Fruit fly (Drosophila melanogaster) whole organism, wandering third instar larva: Measurements from ENCODE around the gene sphe.

Experiments
- Abd-B ChIP-seq: fragments of >200 bp; optimal IDR thresholded peaks from 2 replicates; lab custom pipeline; 2017; ENCODE audit warnings: missing biosample characterization, missing genetic modification characterization
- CG9705 ChIP-seq: fragments of 200-800 bp; sonication (Bioruptor generic); optimal IDR thresholded peaks from 2 replicates; lab custom pipeline; 2018; ENCODE audit warnings: missing biosample characterization, mild to moderate bottlenecking, missing genetic modification characterization
- CrebA ChIP-seq: fragments of 200-800 bp; sonication (Bioruptor generic); optimal IDR thresholded peaks from 2 replicates; lab custom pipeline; 2016; ENCODE audit warnings: missing biosample characterization, mild to moderate bottlenecking, missing genetic modification characterization, borderline replicate concordance
- Dfd ChIP-seq: fragments of >200 bp; optimal IDR thresholded peaks from 2 replicates; lab custom pipeline; 2017; ENCODE audit warnings: missing biosample characterization, missing genetic modification characterization
- Dif ChIP-seq: fragments of 200-275, 200-300 bp; sonication (Bioruptor generic); optimal IDR thresholded peaks from 2 replicates; lab custom pipeline; 2018; ENCODE audit warnings: missing biosample characterization, missing genetic modification characterization; ENCODE audit not compliant: partially characterized antibody
- GATAd ChIP-seq: sonication (Bioruptor generic); optimal IDR thresholded peaks from 2 replicates; lab custom pipeline; 2016; ENCODE audit warnings: missing biosample characterization, missing genetic modification characterization
- HLH106 ChIP-seq: fragments of 200-800 bp; optimal IDR thresholded peaks from 3 replicates; lab custom pipeline; 2019; ENCODE audit warnings: missing biosample characterization, mild to moderate bottlenecking, missing genetic modification characterization, moderate library complexity
- Hnf4 ChIP-seq: fragments of 200-800 bp; sonication (Bioruptor generic); optimal IDR thresholded peaks from 2 replicates; lab custom pipeline; 2016; ENCODE audit warnings: missing biosample characterization, mild to moderate bottlenecking, missing genetic modification characterization
- Hr78 ChIP-seq: fragments of >200 bp; optimal IDR thresholded peaks from 2 replicates; lab custom pipeline; 2017; ENCODE audit warnings: missing biosample characterization, missing genetic modification characterization
- Hr83 ChIP-seq: fragments of 200-300 bp; sonication (Bioruptor generic); optimal IDR thresholded peaks from 2 replicates; lab custom pipeline; 2016; ENCODE audit warnings: missing biosample characterization, mild to moderate bottlenecking, missing genetic modification characterization, moderate library complexity; ENCODE audit not compliant: poor library complexity, severe bottlenecking
- Jra ChIP-seq: sonication (Bioruptor generic); optimal IDR thresholded peaks from 2 replicates; lab custom pipeline; 2016; ENCODE audit warnings: missing biosample characterization, missing genetic modification characterization
- Mio ChIP-seq: sonication (Bioruptor generic); optimal IDR thresholded peaks from 2 replicates; lab custom pipeline; 2016; ENCODE audit warnings: missing biosample characterization, missing genetic modification characterization
- Myc ChIP-seq: fragments of >200 bp; optimal IDR thresholded peaks from 2 replicates; lab custom pipeline; 2017
- N ChIP-seq: fragments of >200 bp; optimal IDR thresholded peaks from 2 replicates; lab custom pipeline; 2018; ENCODE audit warnings: missing biosample characterization, missing external identifiers, missing genetic modification characterization
- OdsH ChIP-seq: fragments of 200-800 bp; sonication (Bioruptor generic); optimal IDR thresholded peaks from 2 replicates; lab custom pipeline; 2016; ENCODE audit warnings: missing biosample characterization, mild to moderate bottlenecking, missing genetic modification characterization
- Rel ChIP-seq, 2 experiments: fragments of 200-800 bp; sonication (Bioruptor generic) in 1 of 2; optimal IDR thresholded peaks; 2 replicates in 1 of 2; 3 replicates in 1 of 2; lab custom pipeline; 2016 to 2019; ENCODE audit warnings: mild to moderate bottlenecking in 2 of 2, missing biosample characterization in 2 of 2, missing genetic modification characterization in 2 of 2, moderate library complexity in 1 of 2
- Sp1 ChIP-seq: fragments of 200-800 bp; sonication (Bioruptor generic); optimal IDR thresholded peaks from 3 replicates; lab custom pipeline; 2019; ENCODE audit warnings: missing biosample characterization, mild to moderate bottlenecking, missing genetic modification characterization, moderate library complexity
- Vsx2 ChIP-seq: fragments of 200-300, 225-300 bp; sonication (Bioruptor generic); optimal IDR thresholded peaks from 2 replicates; lab custom pipeline; 2018; ENCODE audit warnings: missing biosample characterization, missing genetic modification characterization; ENCODE audit not compliant: partially characterized antibody
- br ChIP-seq: fragments of 200-800 bp; sonication (Bioruptor generic); optimal IDR thresholded peaks from 2 replicates; lab custom pipeline; 2016; ENCODE audit warnings: missing biosample characterization, missing genetic modification characterization
- brk ChIP-seq: fragments of 200-800 bp; sonication (Bioruptor generic); optimal IDR thresholded peaks from 2 replicates; lab custom pipeline; 2016; ENCODE audit warnings: missing biosample characterization, mild to moderate bottlenecking, missing genetic modification characterization
- dl ChIP-seq, 2 experiments: fragments of 175-275, 200-275 bp in 1 of 2; fragments of 200-275 bp in 1 of 2; sonication (Bioruptor generic); optimal IDR thresholded peaks; lab custom pipeline; 2018; ENCODE audit warnings: mild to moderate bottlenecking in 2 of 2, missing biosample characterization in 2 of 2, missing genetic modification characterization in 2 of 2, moderate library complexity in 2 of 2; ENCODE audit not compliant: partially characterized antibody in 2 of 2, insufficient read depth in 1 of 2
- dmrt93B ChIP-seq: fragments of 200-800 bp; sonication (Bioruptor generic); optimal IDR thresholded peaks from 2 replicates; lab custom pipeline; 2018; ENCODE audit warnings: missing biosample characterization, mild to moderate bottlenecking, missing genetic modification characterization
- dsf ChIP-seq: sonication (Bioruptor generic); optimal IDR thresholded peaks from 2 replicates; lab custom pipeline; 2016; ENCODE audit warnings: missing biosample characterization, missing genetic modification characterization, borderline replicate concordance
- ey ChIP-seq: fragments of 200-800 bp; sonication (Bioruptor generic); optimal IDR thresholded peaks from 2 replicates; lab custom pipeline; 2016; ENCODE audit warnings: missing biosample characterization, missing genetic modification characterization
- foxo ChIP-seq, 2 experiments: fragments of 200-800 bp; sonication (Bioruptor generic); optimal IDR thresholded peaks; 2 replicates in 1 of 2; 3 replicates in 1 of 2; lab custom pipeline; 2016 to 2017; ENCODE audit warnings: missing biosample characterization in 2 of 2, missing genetic modification characterization in 2 of 2
- fru ChIP-seq: fragments of 200-800 bp; sonication (Bioruptor generic); optimal IDR thresholded peaks from 3 replicates; lab custom pipeline; 2016; ENCODE audit warnings: missing biosample characterization, mild to moderate bottlenecking, missing genetic modification characterization
- h ChIP-seq: fragments of 200-800 bp; sonication (Bioruptor generic); optimal IDR thresholded peaks from 3 replicates; lab custom pipeline; 2016; ENCODE audit warnings: missing biosample characterization, mild to moderate bottlenecking, missing genetic modification characterization
- lola ChIP-seq: fragments of >200 bp; optimal IDR thresholded peaks from 2 replicates; lab custom pipeline; 2017; ENCODE audit warnings: missing biosample characterization, missing genetic modification characterization
- pan ChIP-seq: fragments of >200 bp; optimal IDR thresholded peaks from 2 replicates; lab custom pipeline; 2017
- psq ChIP-seq: fragments of 200-800 bp; sonication (Bioruptor generic); optimal IDR thresholded peaks from 3 replicates; lab custom pipeline; 2017; ENCODE audit warnings: missing biosample characterization, mild to moderate bottlenecking, missing genetic modification characterization, moderate library complexity
- rgr ChIP-seq: fragments of 200-800 bp; sonication (Bioruptor generic); optimal IDR thresholded peaks from 3 replicates; lab custom pipeline; 2016; ENCODE audit warnings: missing biosample characterization, mild to moderate bottlenecking, missing genetic modification characterization
- sage ChIP-seq: fragments of 200-800 bp; sonication (Bioruptor generic); optimal IDR thresholded peaks from 2 replicates; lab custom pipeline; 2016; ENCODE audit warnings: missing biosample characterization, mild to moderate bottlenecking, missing genetic modification characterization
- sv ChIP-seq: fragments of 200-800 bp; sonication (Bioruptor generic); optimal IDR thresholded peaks from 3 replicates; lab custom pipeline; 2016; ENCODE audit warnings: missing biosample characterization, missing genetic modification characterization
- tai ChIP-seq: sonication (Bioruptor generic); optimal IDR thresholded peaks from 2 replicates; lab custom pipeline; 2016; ENCODE audit warnings: missing biosample characterization, missing genetic modification characterization
- usp ChIP-seq: fragments of >200 bp; optimal IDR thresholded peaks from 2 replicates; lab custom pipeline; 2017; ENCODE audit warnings: missing biosample characterization, missing genetic modification characterization
- woc ChIP-seq: sonication (Bioruptor generic); optimal IDR thresholded peaks from 2 replicates; lab custom pipeline; 2016; ENCODE audit warnings: missing biosample characterization, mild to moderate bottlenecking, missing genetic modification characterization

Gene sphe

DNA sequence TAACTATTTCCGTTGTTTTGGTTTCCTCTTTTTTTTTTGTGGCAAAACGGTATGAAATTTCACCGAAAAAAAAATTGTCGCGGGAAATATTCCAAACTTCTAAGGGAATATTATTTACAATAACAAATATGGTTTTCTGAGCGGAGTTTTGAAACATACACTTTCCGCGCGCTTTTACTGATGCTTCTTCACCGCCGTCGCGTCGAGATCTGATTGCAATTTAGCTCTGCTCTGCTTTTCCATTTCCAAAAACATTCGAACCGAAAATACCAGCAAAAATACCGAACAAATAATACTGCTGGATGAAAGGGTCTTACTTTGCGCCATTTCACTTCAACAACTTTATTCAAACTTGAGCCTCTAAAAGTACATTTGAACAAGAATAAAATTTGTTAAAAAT, 6.8 kb downstream of the sphe start, which contains the start of gene Septin4:
Gene Septin4, minus strand, starts transcription at position 215 of the 400 bp plus-strand sequence.
- TF ChIP-seq h (GFP tag; lab: Kevin White, UChicago), result no peak
- no peak for TF ChIP-seq Hr78 (GFP tag; lab: Kevin White, UChicago)
- TF ChIP-seq OdsH (GFP tag; lab: Kevin White, UChicago), result no peak

DNA sequence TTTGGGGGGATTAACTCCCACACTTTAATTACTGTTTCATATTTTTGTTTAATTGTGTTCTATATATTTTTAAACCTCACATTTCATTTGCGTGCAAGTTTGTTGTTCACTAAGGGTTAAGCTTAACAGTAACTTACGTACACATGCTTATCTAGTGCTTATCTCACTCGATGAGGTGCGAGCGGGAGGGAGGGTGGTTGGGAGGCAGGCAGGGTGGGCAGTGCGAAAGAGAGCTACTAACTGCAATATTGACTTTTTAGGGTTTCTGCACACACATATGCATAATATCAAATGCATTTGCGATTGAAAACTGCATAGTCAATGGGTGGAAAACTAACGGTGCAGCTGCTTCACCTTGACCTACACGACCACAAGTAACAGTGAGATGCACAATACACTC, 7.3 kb downstream of the sphe start:
- TF ChIP-seq fru (GFP tag; lab: Kevin White, UChicago) (peak; percentile 23), HLH106 (tag; lab: Kevin White, UChicago) (no peak)

DNA sequence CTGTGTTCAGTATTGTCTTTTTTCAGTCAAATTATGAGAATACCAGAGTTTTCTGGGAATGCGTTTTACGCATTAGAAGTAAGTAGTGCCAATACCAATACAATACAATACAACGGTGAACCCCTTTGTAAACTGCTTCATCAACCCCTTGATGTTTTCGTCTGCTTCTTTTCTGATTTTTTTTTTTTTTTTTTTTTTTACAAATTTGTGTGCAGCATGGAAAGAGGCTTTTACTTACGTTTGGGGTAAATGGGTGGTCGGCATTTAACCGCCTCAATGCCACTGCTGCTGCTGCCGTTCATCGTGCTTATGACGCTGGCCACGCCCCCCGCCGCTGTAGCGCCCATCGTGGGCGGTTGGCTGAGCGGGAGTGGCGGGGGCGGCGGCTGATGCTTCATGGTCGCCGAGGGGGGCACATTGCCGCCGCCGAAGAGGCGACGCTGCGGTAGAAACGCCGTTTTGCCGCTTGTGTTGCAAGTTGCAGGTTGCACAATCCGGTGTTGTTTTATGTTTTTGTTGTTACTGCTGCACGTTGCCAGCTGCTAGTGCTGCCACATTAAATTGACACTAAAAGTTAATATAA, 7.9 kb downstream of the sphe start:
- TF ChIP-seq Dfd (GFP tag; lab: Kevin White, UChicago) (no peak), dl (GFP tag; optimal IDR thresholded peaks at IDR 0.05; lab: Kevin White, UChicago; ENCODE audit: insufficient read depth in 1 of 2, partially characterized antibody in 2 of 2) (no peak), woc (GFP tag; lab: Kevin White, UChicago) (no peak), GATAd (no peak), Rel (GFP tag; optimal IDR thresholded peaks at IDR 0.05; lab: Kevin White, UChicago) (no peak), Rel (tag; optimal IDR thresholded peaks at IDR 0.05; lab: Kevin White, UChicago) (no peak), OdsH (GFP tag; lab: Kevin White, UChicago) (no peak), CG9705 (GFP tag; lab: Kevin White, UChicago) (no peak), psq (GFP tag; lab: Kevin White, UChicago) (no peak), N (GFP tag; lab: Kevin White, UChicago) (no peak), Jra (GFP tag; lab: Kevin White, UChicago) (no peak), sage (no peak), Dif (no peak), fru (GFP tag; lab: Kevin White, UChicago) (no peak), Hnf4 (no peak), Abd-B (GFP tag; lab: Kevin White, UChicago) (no peak)

DNA sequence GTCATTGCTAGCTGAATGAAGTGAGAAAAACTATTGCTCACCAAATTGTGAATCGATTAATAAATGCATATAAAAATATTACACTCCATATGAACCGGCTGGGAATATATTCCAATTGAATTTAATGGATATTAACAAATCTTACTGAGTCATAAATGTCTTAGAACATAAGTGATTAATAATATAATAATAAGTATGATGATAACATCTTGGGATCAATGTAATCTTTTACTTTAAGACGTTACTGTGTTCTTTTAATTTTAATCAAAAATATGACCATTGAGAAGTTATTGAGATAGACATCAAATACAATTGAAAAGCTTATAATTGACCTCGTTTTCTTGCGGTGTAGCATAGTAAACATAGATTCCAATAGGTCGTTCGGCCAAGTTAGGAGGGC, 9.4 kb downstream of the sphe start:
- TF ChIP-seq woc (GFP tag; lab: Kevin White, UChicago), result no peak
- TF ChIP-seq Hnf4, result no peak
- TF ChIP-seq Sp1 (GFP tag; lab: Kevin White, UChicago), result no peak
- TF ChIP-seq psq (GFP tag; lab: Kevin White, UChicago), result no peak
- peak in 1 of 2 experiments; percentile 4 for TF ChIP-seq foxo (GFP tag; optimal IDR thresholded peaks at IDR 0.05; lab: Kevin White, UChicago)

DNA sequence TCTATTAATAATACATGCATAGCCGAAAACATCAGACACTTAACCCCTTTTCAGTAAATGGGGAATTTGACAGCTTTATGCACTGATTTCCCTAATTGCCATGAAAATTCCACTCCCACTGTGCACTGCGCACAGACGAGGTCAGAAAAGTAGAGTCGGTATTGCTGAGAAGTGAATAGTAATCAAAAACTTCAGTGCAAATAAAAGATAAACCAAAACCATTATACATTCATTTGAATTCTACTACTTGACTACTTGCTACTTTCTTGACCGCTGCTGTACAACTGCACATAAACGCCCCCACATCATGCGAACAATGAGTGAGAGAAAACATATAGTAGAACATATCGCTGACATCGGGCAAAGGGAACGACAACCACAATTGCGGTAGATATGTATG, 10.3 kb downstream of the sphe start:
- TF ChIP-seq N (GFP tag; lab: Kevin White, UChicago) (no peak), dsf (GFP tag; lab: Kevin White, UChicago) (no peak), Myc (lab: Kevin White, UChicago) (no peak), lola (GFP tag; lab: Kevin White, UChicago) (no peak), dmrt93B (GFP tag; lab: Kevin White, UChicago) (peak; percentile 28), ey (peak; percentile 61), fru (GFP tag; lab: Kevin White, UChicago) (peak; percentile 59), GATAd (no peak), Mio (GFP tag; lab: Kevin White, UChicago) (no peak), OdsH (GFP tag; lab: Kevin White, UChicago) (peak; percentile 54), brk (GFP tag; lab: Kevin White, UChicago) (no peak), woc (GFP tag; lab: Kevin White, UChicago) (peak; percentile 7), rgr (GFP tag; lab: Kevin White, UChicago) (peak; percentile 74), sage (no peak), Jra (GFP tag; lab: Kevin White, UChicago) (no peak), Rel (GFP tag; optimal IDR thresholded peaks at IDR 0.05; lab: Kevin White, UChicago) (no peak), Rel (tag; optimal IDR thresholded peaks at IDR 0.05; lab: Kevin White, UChicago) (no peak), foxo (GFP tag; optimal IDR thresholded peaks at IDR 0.05; lab: Kevin White, UChicago) (peak in 1 of 2 experiments; percentile 67), CrebA (GFP tag; lab: Kevin White, UChicago) (no peak), psq (GFP tag; lab: Kevin White, UChicago) (peak; percentile 24), CG9705 (GFP tag; lab: Kevin White, UChicago) (peak; percentile 2), Hnf4 (peak; percentile 38), dl (GFP tag; optimal IDR thresholded peaks at IDR 0.05; lab: Kevin White, UChicago; ENCODE audit: insufficient read depth in 1 of 2, partially characterized antibody in 2 of 2) (no peak), usp (GFP tag; lab: Kevin White, UChicago) (no peak), tai (GFP tag; lab: Kevin White, UChicago) (no peak), HLH106 (tag; lab: Kevin White, UChicago) (peak; percentile 61), pan (lab: Kevin White, UChicago) (no peak), h (GFP tag; lab: Kevin White, UChicago) (peak; percentile 68), Sp1 (GFP tag; lab: Kevin White, UChicago) (peak; percentile 20), Dfd (GFP tag; lab: Kevin White, UChicago) (no peak), Abd-B (GFP tag; lab: Kevin White, UChicago) (no peak), Hr83 (no peak), Dif (no peak), br (GFP tag; lab: Kevin White, UChicago) (peak; percentile 49), Vsx2 (no peak), sv (GFP tag; lab: Kevin White, UChicago) (peak; percentile 57)
